Fruit fly (Drosophila melanogaster): ENCODE results near the gene alphaTub67C.

DNA sequence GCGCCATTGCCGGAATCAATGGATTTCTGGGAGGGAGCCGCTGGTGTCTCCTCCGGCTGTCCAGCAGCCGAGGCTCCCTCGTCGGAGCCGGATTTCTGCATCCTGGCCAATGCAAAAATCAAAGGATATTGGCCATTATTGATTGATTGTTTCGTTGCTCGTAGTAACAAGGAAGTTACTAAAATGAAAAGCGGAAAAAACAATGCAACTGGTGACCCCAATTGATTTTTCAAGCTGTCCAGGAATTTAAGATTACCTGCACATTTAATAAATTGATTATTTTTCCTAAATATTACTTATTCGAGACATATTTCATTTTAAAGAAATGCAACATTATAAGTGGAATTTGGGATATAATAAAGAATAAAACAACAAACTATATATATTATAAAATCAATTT is 22.4 kb downstream of the alphaTub67C start, which contains the start of gene CG6761:
- TF ChIP-seq bab1 (GFP tag; optimal IDR thresholded peaks at IDR 0.05) (no peak), cic (GFP tag; optimal IDR thresholded peaks at IDR 0.05) (no peak), kay (GFP tag; ENCODE audit: borderline replicate concordance) (no peak), Hr96 (GFP tag; optimal IDR thresholded peaks at IDR 0.05) (no peak), CG7045 (GFP tag; optimal IDR thresholded peaks at IDR 0.05) (no peak), tj (GFP tag; optimal IDR thresholded peaks at IDR 0.05) (no peak)
